Worm (Caenorhabditis elegans): ENCODE measurements around the gene pes-8.

pes-8 gene

ce11 chrX:9295471-9295870, 43.9 kb downstream of the pes-8 start:
- peak; percentile 56 for TF ChIP-seq elt-2 (tag; optimal IDR thresholded peaks at IDR 0.05)
- no peak for TF ChIP-seq aha-1 (tag; optimal IDR thresholded peaks at IDR 0.05)
- TF ChIP-seq lin-35 (GFP tag; optimal IDR thresholded peaks at IDR 0.05) = peak in 1 of 2 experiments; percentile 16

ce11 chrX:9296591-9296990, 45.0 kb downstream of the pes-8 start, which contains the start of gene gly-13:
Gene gly-13, minus strand, starts transcription at chrX:9296622.
- TF ChIP-seq nhr-28 (tag; optimal IDR thresholded peaks at IDR 0.05) = no peak
- peak in 1 of 2 experiments; percentile 33 for TF ChIP-seq lin-35 (GFP tag; optimal IDR thresholded peaks at IDR 0.05)
- no peak for TF ChIP-seq ceh-63 (GFP tag; optimal IDR thresholded peaks at IDR 0.05)
- peak; percentile 9 for TF ChIP-seq skn-1 (tag; optimal IDR thresholded peaks at IDR 0.05)
- peak; percentile 17 for TF ChIP-seq tbx-2 (tag; optimal IDR thresholded peaks at IDR 0.05)
- TF ChIP-seq elt-3 (tag; optimal IDR thresholded peaks at IDR 0.05) = peak in 1 of 6 experiments; percentile 52
- TF ChIP-seq F16B12.6 (tag; optimal IDR thresholded peaks at IDR 0.05) = no peak
- TF ChIP-seq C34B4.2 (tag; optimal IDR thresholded peaks at IDR 0.05) = no peak
- TF ChIP-seq blmp-1 (tag; optimal IDR thresholded peaks at IDR 0.05) = peak; percentile 26
- peak; percentile 5 for TF ChIP-seq irx-1 (tag; optimal IDR thresholded peaks at IDR 0.05)
- TF ChIP-seq pax-3 (tag; optimal IDR thresholded peaks at IDR 0.05) = no peak
- TF ChIP-seq sup-37 (GFP tag; optimal IDR thresholded peaks at IDR 0.05) = no peak
- TF ChIP-seq efl-3 (GFP tag; optimal IDR thresholded peaks at IDR 0.05) = no peak
- TF ChIP-seq mep-1 (tag; optimal IDR thresholded peaks at IDR 0.05) = no peak
- TF ChIP-seq C04F5.9 (tag; optimal IDR thresholded peaks at IDR 0.05) = no peak
- peak; percentile 32 for TF ChIP-seq nhr-47 (tag; optimal IDR thresholded peaks at IDR 0.05)
- peak in 1 of 3 experiments; percentile 10 for TF ChIP-seq dpl-1 (GFP tag; optimal IDR thresholded peaks at IDR 0.05)
- no peak for TF ChIP-seq elt-2 (tag; optimal IDR thresholded peaks at IDR 0.05)
- no peak for TF ChIP-seq mef-2 (tag; optimal IDR thresholded peaks at IDR 0.05)
- no peak for TF ChIP-seq pqm-1 (tag; optimal IDR thresholded peaks at IDR 0.05)
- no peak for TF ChIP-seq ces-1 (GFP tag; optimal IDR thresholded peaks at IDR 0.05)
- no peak for TF ChIP-seq nhr-237 (tag; optimal IDR thresholded peaks at IDR 0.05)
- no peak for TF ChIP-seq unc-62 (GFP tag; optimal IDR thresholded peaks at IDR 0.05)
- no peak for TF ChIP-seq ets-5 (GFP tag; IDR thresholded peaks at IDR 0.05)
- no peak for TF ChIP-seq lin-15B (tag; optimal IDR thresholded peaks at IDR 0.05)
- no peak for TF ChIP-seq lin-39 (tag; optimal IDR thresholded peaks at IDR 0.05)
- no peak for TF ChIP-seq ama-1 (optimal IDR thresholded peaks at IDR 0.05)
- TF ChIP-seq fkh-10 (GFP tag; optimal IDR thresholded peaks at IDR 0.05) = no peak
- no peak for TF ChIP-seq unc-86 (tag; optimal IDR thresholded peaks at IDR 0.05)
- TF ChIP-seq ceh-90 (tag; optimal IDR thresholded peaks at IDR 0.05) = no peak
- TF ChIP-seq isw-1 (GFP tag; IDR thresholded peaks at IDR 0.05) = no peak
- no peak for TF ChIP-seq pag-3 (tag; optimal IDR thresholded peaks at IDR 0.05; ENCODE audit: borderline replicate concordance, insufficient read depth)
- no peak for TF ChIP-seq ceh-8 (GFP tag; optimal IDR thresholded peaks at IDR 0.05)
- TF ChIP-seq dsc-1 (tag; optimal IDR thresholded peaks at IDR 0.05) = peak; percentile 34
- TF ChIP-seq nhr-12 (tag; optimal IDR thresholded peaks at IDR 0.05) = no peak
- no peak for TF ChIP-seq fos-1 (tag; optimal IDR thresholded peaks at IDR 0.05)
- TF ChIP-seq ztf-4 (tag; optimal IDR thresholded peaks at IDR 0.05) = no peak
- TF ChIP-seq lin-13 (GFP tag; optimal IDR thresholded peaks at IDR 0.05) = no peak
- peak; percentile 60 for TF ChIP-seq unc-130 (tag; optimal IDR thresholded peaks at IDR 0.05)
- peak; percentile 49 for TF ChIP-seq nhr-71 (tag; optimal IDR thresholded peaks at IDR 0.05)
- peak in 1 of 2 experiments; percentile 30 for TF ChIP-seq lsy-2 (tag; optimal IDR thresholded peaks at IDR 0.05)
- TF ChIP-seq xbp-1 (tag; optimal IDR thresholded peaks at IDR 0.05) = peak; percentile 33
- TF ChIP-seq unc-30 (tag; optimal IDR thresholded peaks at IDR 0.05) = no peak
- peak; percentile 49 for TF ChIP-seq nhr-90 (tag; optimal IDR thresholded peaks at IDR 0.05; ENCODE audit: poor library complexity)
- peak; percentile 31 for TF ChIP-seq lin-14 (GFP tag; optimal IDR thresholded peaks at IDR 0.05)
- TF ChIP-seq fkh-8 (tag; optimal IDR thresholded peaks at IDR 0.05) = no peak
- no peak for TF ChIP-seq unc-98 (GFP tag; IDR thresholded peaks at IDR 0.05)
- TF ChIP-seq mab-9 (GFP tag; IDR thresholded peaks at IDR 0.05) = no peak
- TF ChIP-seq hlh-4 (tag; optimal IDR thresholded peaks at IDR 0.05) = no peak
- TF ChIP-seq nhr-84 (tag; optimal IDR thresholded peaks at IDR 0.05) = no peak
- TF ChIP-seq nhr-20 (tag; optimal IDR thresholded peaks at IDR 0.05) = peak; percentile 27

Data from whole organism, L1 larva.